Worm (Caenorhabditis elegans) whole organism, L1 larva: Measurements from ENCODE around the gene B0365.9.

Experiments used
- C16A3.4 ChIP-seq: fragments of 150-350 bp; optimal IDR thresholded peaks from 2 replicates; lab custom pipeline; 2014; ENCODE audit warnings: missing biosample characterization, missing genetic modification characterization
- ama-1 ChIP-seq: fragments of 150-350 bp; optimal IDR thresholded peaks from 2 replicates; lab custom pipeline; 2014
- elt-3 ChIP-seq, 6 experiments: fragments of 150-350 bp in 1 of 6; sonication (generic microtip); optimal IDR thresholded peaks; 2 replicates each; lab custom pipeline; 2017 to 2018; ENCODE audit warnings: missing biosample characterization in 6 of 6, missing genetic modification characterization in 6 of 6, inconsistent platforms in 1 of 6
- grh-1 ChIP-seq: fragments of 200-800 bp; sonication (Bioruptor generic); IDR thresholded peaks from 2 replicates; pipeline ENCODE4 v1.3.6; 2022; ENCODE audit warnings: missing genetic modification reagents, missing genetic modification characterization, missing compliant biosample characterization
- jun-1 ChIP-seq: fragments of 150-350 bp; optimal IDR thresholded peaks from 2 replicates; lab custom pipeline; 2014; ENCODE audit warnings: missing biosample characterization, missing genetic modification reagents, missing genetic modification characterization
- mab-9 ChIP-seq: fragments of 200-800 bp; sonication (Bioruptor generic); IDR thresholded peaks from 2 replicates; pipeline ENCODE4 v1.3.6; 2022; ENCODE audit warnings: missing genetic modification reagents, missing genetic modification characterization, missing compliant biosample characterization
- nhr-237 ChIP-seq: fragments of 150-350 bp; optimal IDR thresholded peaks from 2 replicates; lab custom pipeline; 2014; ENCODE audit warnings: missing biosample characterization, missing genetic modification characterization
- nhr-85 ChIP-seq: sonication (generic microtip); peaks from one replicate; lab custom pipeline; 2016; ENCODE audit warnings: missing genetic modification characterization, inconsistent platforms, missing compliant biosample characterization
- pqm-1 ChIP-seq: sonication (generic microtip); optimal IDR thresholded peaks from 3 replicates; lab custom pipeline; 2017; ENCODE audit warnings: missing biosample characterization, missing genetic modification characterization
- sox-4 ChIP-seq: sonication (generic microtip); optimal IDR thresholded peaks from 2 replicates; lab custom pipeline; 2016; ENCODE audit warnings: missing genetic modification characterization, missing compliant biosample characterization
- tbx-2 ChIP-seq: sonication (generic microtip); optimal IDR thresholded peaks from 2 replicates; lab custom pipeline; 2016; ENCODE audit warnings: missing genetic modification characterization, missing compliant biosample characterization
- unc-62 ChIP-seq: fragments of 150-350 bp; optimal IDR thresholded peaks from 2 replicates; lab custom pipeline; 2014; ENCODE audit warnings: missing biosample characterization, missing genetic modification reagents, missing genetic modification characterization

ce11 chrV:13105840-13106429 is 27.4 kb downstream of the B0365.9 start:
- no peak for TF ChIP-seq pqm-1 (tag; lab: Kevin White, UChicago)
- TF ChIP-seq sox-4 (tag; lab: Kevin White, UChicago), result no peak
- no peak for TF ChIP-seq grh-1 (GFP tag; lab: Robert Waterston, UW)
- no peak for TF ChIP-seq elt-3 (tag; optimal IDR thresholded peaks at IDR 0.05; lab: Kevin White, UChicago)
- no peak for TF ChIP-seq mab-9 (GFP tag; lab: Robert Waterston, UW)
- no peak for TF ChIP-seq C16A3.4 (tag; lab: Kevin White, UChicago)
- no peak for TF ChIP-seq unc-62 (GFP tag; lab: Kevin White, UChicago)
- TF ChIP-seq jun-1, result no peak
- TF ChIP-seq nhr-237, result no peak
- TF ChIP-seq nhr-85 (tag; lab: Kevin White, UChicago), result peak; percentile 13
- no peak for TF ChIP-seq tbx-2 (tag; lab: Kevin White, UChicago)
- no peak for TF ChIP-seq ama-1
